Worm (Caenorhabditis elegans) whole organism, L3 larva: ENCODE results near the gene npp-23.

Source experiments
- ZK546.5 ChIP-seq: sonication (generic microtip); optimal IDR thresholded peaks from 2 replicates; lab custom pipeline; 2017; ENCODE audit warnings: missing biosample characterization, missing genetic modification characterization
- elt-1 ChIP-seq: fragments of 150-350 bp; optimal IDR thresholded peaks from 2 replicates; lab custom pipeline; 2014; ENCODE audit warnings: missing biosample characterization, missing genetic modification characterization
- jun-1 ChIP-seq: fragments of 150-350 bp; optimal IDR thresholded peaks from 2 replicates; lab custom pipeline; 2014; ENCODE audit warnings: missing biosample characterization, missing genetic modification reagents, missing genetic modification characterization
- lin-15B ChIP-seq: fragments of 150-350 bp; optimal IDR thresholded peaks from 2 replicates; lab custom pipeline; 2014; ENCODE audit warnings: missing biosample characterization, missing genetic modification characterization
- nhr-237 ChIP-seq: fragments of 150-350 bp; optimal IDR thresholded peaks from 2 replicates; lab custom pipeline; 2014; ENCODE audit warnings: missing biosample characterization, missing genetic modification characterization
- nhr-77 ChIP-seq: fragments of 150-350 bp; optimal IDR thresholded peaks from 2 replicates; lab custom pipeline; 2014; ENCODE audit warnings: missing biosample characterization, missing genetic modification characterization
- pqm-1 ChIP-seq: fragments of 150-350 bp; optimal IDR thresholded peaks from 2 replicates; lab custom pipeline; 2017; ENCODE audit warnings: missing biosample characterization, missing genetic modification characterization, inconsistent platforms
- snpc-4 ChIP-seq: fragments of 150-350 bp; optimal IDR thresholded peaks from 2 replicates; lab custom pipeline; 2014; ENCODE audit warnings: missing biosample characterization, missing genetic modification characterization
- unc-62 ChIP-seq: fragments of 150-350 bp; sonication (generic microtip); optimal IDR thresholded peaks from 4 replicates; lab custom pipeline; 2014; ENCODE audit warnings: missing biosample characterization, missing genetic modification reagents, missing genetic modification characterization
- zag-1 ChIP-seq: fragments of 150-350 bp; optimal IDR thresholded peaks from 2 replicates; lab custom pipeline; 2014; ENCODE audit warnings: missing biosample characterization, missing genetic modification characterization
- ztf-11 ChIP-seq: fragments of 150-350 bp; optimal IDR thresholded peaks from 2 replicates; lab custom pipeline; 2014; ENCODE audit warnings: missing biosample characterization, missing genetic modification characterization

DNA sequence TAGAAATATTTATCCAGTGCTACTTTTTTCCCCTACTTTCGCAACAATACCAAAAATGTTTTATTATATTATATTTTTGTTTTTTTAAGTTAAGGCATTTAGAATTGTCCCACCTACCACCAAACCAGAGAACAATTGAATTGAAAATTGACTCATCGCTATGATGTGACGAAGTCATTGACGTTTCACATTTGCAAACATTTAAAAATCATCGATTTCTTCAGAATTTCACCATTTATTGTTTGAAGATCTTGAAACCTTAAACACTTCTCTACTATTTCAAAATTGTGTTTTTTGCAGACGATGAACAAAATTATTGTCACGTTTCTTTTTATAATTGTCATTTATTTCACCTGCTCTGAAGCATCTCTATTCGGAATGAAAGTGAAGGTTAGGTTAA is 11.7 kb upstream of the npp-23 start, which contains the start of gene C09G9.8:
- no peak for TF ChIP-seq unc-62
- TF ChIP-seq zag-1 (tag; lab: Kevin White, UChicago): no peak
- no peak for TF ChIP-seq lin-15B (tag; lab: Kevin White, UChicago)
- no peak for TF ChIP-seq jun-1 (tag; lab: Kevin White, UChicago)
- TF ChIP-seq nhr-77 (tag; lab: Kevin White, UChicago): no peak
- TF ChIP-seq ZK546.5 (tag; lab: Kevin White, UChicago): no peak
- TF ChIP-seq pqm-1 (tag; lab: Kevin White, UChicago): no peak
- no peak for TF ChIP-seq nhr-237 (tag; lab: Kevin White, UChicago)
- no peak for TF ChIP-seq elt-1
- no peak for TF ChIP-seq snpc-4
- no peak for TF ChIP-seq ztf-11 (tag; lab: Kevin White, UChicago)
